Worm (Caenorhabditis elegans) whole organism, mixed stage, embryonic: Measurements from ENCODE around the gene T28H11.8.

Experiments used
- M03D4.4 ChIP-seq: sonication (generic microtip); optimal IDR thresholded peaks from 2 replicates; lab custom pipeline; 2017; ENCODE audit warnings: mild to moderate bottlenecking, missing genetic modification characterization, missing compliant biosample characterization
- bed-3 ChIP-seq: fragments of 200-800 bp; sonication (Bioruptor generic); optimal IDR thresholded peaks from 3 replicates; lab custom pipeline; 2018; ENCODE audit warnings: mild to moderate bottlenecking, missing genetic modification characterization, moderate library complexity, missing compliant biosample characterization
- blmp-1 ChIP-seq: fragments of 150-350 bp; optimal IDR thresholded peaks from 2 replicates; lab custom pipeline; 2014; ENCODE audit warnings: missing biosample characterization, missing genetic modification characterization
- ceh-43 ChIP-seq: fragments of 200-800 bp; sonication (Bioruptor generic); optimal IDR thresholded peaks from 2 replicates; lab custom pipeline; 2018; ENCODE audit warnings: mild to moderate bottlenecking, missing genetic modification characterization, moderate library complexity, missing compliant biosample characterization
- ceh-83 ChIP-seq: fragments of 200-800 bp; sonication (Bioruptor generic); optimal IDR thresholded peaks from 2 replicates; lab custom pipeline; 2018; ENCODE audit warnings: mild to moderate bottlenecking, missing genetic modification characterization, missing compliant biosample characterization
- ces-1 ChIP-seq: fragments of 150-350 bp; optimal IDR thresholded peaks from 2 replicates; lab custom pipeline; 2014; ENCODE audit warnings: missing biosample characterization, missing genetic modification reagents, missing genetic modification characterization
- cnd-1 ChIP-seq: fragments of 200-800 bp; sonication (Bioruptor generic); optimal IDR thresholded peaks from 2 replicates; lab custom pipeline; 2018; ENCODE audit warnings: mild to moderate bottlenecking, missing genetic modification characterization, missing compliant biosample characterization
- drap-1 ChIP-seq: fragments of 200-800 bp; sonication (Bioruptor generic); optimal IDR thresholded peaks from 3 replicates; lab custom pipeline; 2018; ENCODE audit warnings: mild to moderate bottlenecking, missing genetic modification characterization, missing compliant biosample characterization
- elt-1 ChIP-seq: sonication (generic microtip); optimal IDR thresholded peaks from 2 replicates; lab custom pipeline; 2017; ENCODE audit warnings: missing genetic modification characterization, mild to moderate bottlenecking, missing compliant biosample characterization, antibody characterized with exemption, moderate library complexity, borderline replicate concordance; ENCODE audit not compliant: insufficient read depth
- elt-3 ChIP-seq: fragments of 150-350 bp; optimal IDR thresholded peaks from 2 replicates; lab custom pipeline; 2014; ENCODE audit warnings: missing biosample characterization, missing genetic modification characterization
- flh-1 ChIP-seq: fragments of 200-800 bp; sonication (Bioruptor generic); optimal IDR thresholded peaks from 2 replicates; lab custom pipeline; 2018; ENCODE audit warnings: mild to moderate bottlenecking, missing genetic modification characterization, moderate library complexity, missing compliant biosample characterization
- hlh-1 ChIP-seq: fragments of 150-350 bp; optimal IDR thresholded peaks from 2 replicates; lab custom pipeline; 2014; ENCODE audit warnings: missing biosample characterization, missing genetic modification reagents, missing genetic modification characterization
- lin-13 ChIP-seq: fragments of 150-350 bp; optimal IDR thresholded peaks from 2 replicates; lab custom pipeline; 2014; ENCODE audit warnings: missing biosample characterization, missing genetic modification characterization
- lin-32 ChIP-seq: fragments of 200-800 bp; sonication (Bioruptor generic); optimal IDR thresholded peaks from 2 replicates; lab custom pipeline; 2018; ENCODE audit warnings: mild to moderate bottlenecking, missing genetic modification characterization, missing compliant biosample characterization
- lsy-2 ChIP-seq: fragments of 150-350 bp; optimal IDR thresholded peaks from 2 replicates; lab custom pipeline; 2014; ENCODE audit warnings: missing biosample characterization, missing genetic modification characterization
- mab-5 ChIP-seq: fragments of 150-350 bp; optimal IDR thresholded peaks from 2 replicates; lab custom pipeline; 2014; ENCODE audit warnings: missing biosample characterization, missing genetic modification characterization
- mls-2 ChIP-seq: sonication (generic microtip); optimal IDR thresholded peaks from 2 replicates; lab custom pipeline; 2016; ENCODE audit warnings: mild to moderate bottlenecking, missing genetic modification characterization, moderate library complexity, missing compliant biosample characterization
- nhr-12 ChIP-seq: fragments of 150-350 bp; optimal IDR thresholded peaks from 2 replicates; lab custom pipeline; 2014; ENCODE audit warnings: missing biosample characterization, missing genetic modification characterization
- nhr-2 ChIP-seq: fragments of 150-350 bp; optimal IDR thresholded peaks from 2 replicates; lab custom pipeline; 2014; ENCODE audit warnings: missing biosample characterization, missing genetic modification characterization
- nhr-237 ChIP-seq: fragments of 150-350 bp; optimal IDR thresholded peaks from 2 replicates; lab custom pipeline; 2014; ENCODE audit warnings: missing biosample characterization, missing genetic modification characterization
- nhr-28 ChIP-seq: fragments of 150-350 bp; optimal IDR thresholded peaks from 2 replicates; lab custom pipeline; 2014; ENCODE audit warnings: missing biosample characterization, missing genetic modification characterization
- pha-4 ChIP-seq: fragments of 150-350 bp; optimal IDR thresholded peaks from 2 replicates; lab custom pipeline; 2018; ENCODE audit warnings: missing biosample characterization, missing genetic modification reagents, missing genetic modification characterization
- snpc-4 ChIP-seq: fragments of 150-350 bp; optimal IDR thresholded peaks from 2 replicates; lab custom pipeline; 2014; ENCODE audit warnings: missing biosample characterization, missing genetic modification characterization
- sptf-1 ChIP-seq: sonication (generic microtip); optimal IDR thresholded peaks from 2 replicates; lab custom pipeline; 2017; ENCODE audit warnings: mild to moderate bottlenecking, missing genetic modification characterization, moderate library complexity, missing compliant biosample characterization
- tbx-8 ChIP-seq: fragments of 200-800 bp; sonication (Bioruptor generic); optimal IDR thresholded peaks from 2 replicates; lab custom pipeline; 2018; ENCODE audit warnings: mild to moderate bottlenecking, missing genetic modification characterization, moderate library complexity, missing compliant biosample characterization
- unc-120 ChIP-seq: sonication (generic microtip); optimal IDR thresholded peaks from 2 replicates; lab custom pipeline; 2017; ENCODE audit warnings: missing genetic modification characterization, missing compliant biosample characterization; ENCODE audit not compliant: poor library complexity, severe bottlenecking
- unc-39 ChIP-seq: fragments of 150-350 bp; optimal IDR thresholded peaks from 2 replicates; lab custom pipeline; 2014; ENCODE audit warnings: missing biosample characterization, missing genetic modification characterization
- unc-62 ChIP-seq: fragments of 150-350 bp; optimal IDR thresholded peaks from 2 replicates; lab custom pipeline; 2014; ENCODE audit warnings: missing biosample characterization, missing genetic modification reagents, missing genetic modification characterization
- zip-8 ChIP-seq: fragments of 150-350 bp; optimal IDR thresholded peaks from 2 replicates; lab custom pipeline; 2014; ENCODE audit warnings: missing biosample characterization, missing genetic modification characterization
- ztf-11 ChIP-seq: fragments of 150-350 bp; optimal IDR thresholded peaks from 2 replicates; lab custom pipeline; 2014; ENCODE audit warnings: missing biosample characterization, missing genetic modification characterization

T28H11.8 gene

DNA sequence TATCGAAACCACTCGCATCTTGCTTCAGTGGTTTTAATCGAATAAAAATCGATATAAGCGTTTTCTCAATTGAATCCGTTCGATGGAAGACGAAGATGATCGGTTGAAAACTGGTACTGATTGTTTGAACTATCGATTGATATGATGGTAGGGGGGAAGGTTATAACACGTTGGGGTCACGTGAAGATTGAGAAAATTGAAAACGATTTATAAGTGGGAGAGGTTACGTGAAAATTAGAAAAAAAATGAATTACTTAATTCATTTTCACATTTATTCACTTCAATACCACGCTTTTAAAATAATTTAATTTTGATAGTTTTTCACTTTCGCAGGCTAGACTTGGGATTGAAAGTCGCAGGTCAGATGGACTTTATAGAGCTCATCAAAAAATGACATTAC is 40.6 kb upstream of the T28H11.8 start, which contains the start of gene C09B9.7:
Gene C09B9.7 (minus strand): TSS at position 101 of the 400 bp plus-strand sequence.
- TF ChIP-seq bed-3 (GFP tag; lab: Kevin White, UChicago) = no peak
- TF ChIP-seq lin-32 (GFP tag; lab: Kevin White, UChicago) = no peak
- no peak for TF ChIP-seq nhr-2 (tag; lab: Kevin White, UChicago)
- no peak for TF ChIP-seq sptf-1 (tag; lab: Kevin White, UChicago)
- no peak for TF ChIP-seq mab-5 (tag; lab: Kevin White, UChicago)
- TF ChIP-seq ztf-11 (tag; lab: Kevin White, UChicago) = no peak
- TF ChIP-seq zip-8 (tag; lab: Kevin White, UChicago) = no peak
- TF ChIP-seq pha-4 (tag; lab: Kevin White, UChicago) = no peak
- no peak for TF ChIP-seq ceh-83
- no peak for TF ChIP-seq unc-62
- no peak for TF ChIP-seq nhr-28 (tag; lab: Kevin White, UChicago)
- no peak for TF ChIP-seq blmp-1
- no peak for TF ChIP-seq lin-13

DNA sequence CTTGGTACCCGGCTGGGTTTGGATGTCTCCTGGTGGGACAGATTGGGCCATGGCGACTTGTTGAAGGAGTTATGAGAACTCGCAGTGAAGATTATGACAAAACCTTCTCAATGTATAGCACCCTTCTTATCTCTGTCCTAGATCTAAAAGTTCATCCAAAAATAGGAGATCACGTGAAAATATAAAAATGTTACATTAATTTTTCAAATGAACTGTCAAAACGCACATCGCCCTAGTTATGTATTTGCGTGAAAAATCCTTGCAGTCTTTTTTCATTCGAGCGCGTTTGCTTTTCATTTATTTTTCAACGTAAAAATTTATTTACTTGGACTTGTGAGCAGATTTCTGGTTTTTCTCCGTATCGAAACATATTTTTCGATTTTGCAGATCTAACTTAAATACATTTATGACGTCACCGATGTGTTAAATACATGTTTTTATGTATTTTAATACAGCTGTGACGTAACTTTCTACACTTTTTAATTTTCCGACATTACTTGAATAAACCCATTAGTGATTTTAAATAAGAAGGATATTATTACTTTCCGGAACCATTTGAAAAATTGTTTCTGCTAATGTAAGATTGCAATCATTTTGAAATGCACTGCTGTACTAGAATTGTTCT is 35.6 kb upstream of the T28H11.8 start, which contains the start of gene msp-55:
Gene msp-55 (minus strand): TSS at position 51 of the 625 bp plus-strand sequence.
- no peak for TF ChIP-seq unc-120
- no peak for TF ChIP-seq ces-1 (GFP tag; lab: Kevin White, UChicago)
- TF ChIP-seq zip-8 (tag; lab: Kevin White, UChicago) = peak; percentile 97

- TF ChIP-seq ztf-11 (tag; lab: Kevin White, UChicago) (no peak), M03D4.4 (tag; lab: Kevin White, UChicago) (no peak)
- TF ChIP-seq, all 35 proteins: peak for 0
Observed at ce11 chrIV:5054297-5054696, 33.9 kb upstream of the T28H11.8 start.

- no peak for TF ChIP-seq nhr-28 (tag; lab: Kevin White, UChicago)
- no peak for TF ChIP-seq mab-5 (tag; lab: Kevin White, UChicago)
Observed at ce11 chrIV:5045389-5045788, 25.0 kb upstream of the T28H11.8 start, which contains the start of gene hot-9. Gene hot-9 (minus strand): TSS chrIV:5045489.

DNA sequence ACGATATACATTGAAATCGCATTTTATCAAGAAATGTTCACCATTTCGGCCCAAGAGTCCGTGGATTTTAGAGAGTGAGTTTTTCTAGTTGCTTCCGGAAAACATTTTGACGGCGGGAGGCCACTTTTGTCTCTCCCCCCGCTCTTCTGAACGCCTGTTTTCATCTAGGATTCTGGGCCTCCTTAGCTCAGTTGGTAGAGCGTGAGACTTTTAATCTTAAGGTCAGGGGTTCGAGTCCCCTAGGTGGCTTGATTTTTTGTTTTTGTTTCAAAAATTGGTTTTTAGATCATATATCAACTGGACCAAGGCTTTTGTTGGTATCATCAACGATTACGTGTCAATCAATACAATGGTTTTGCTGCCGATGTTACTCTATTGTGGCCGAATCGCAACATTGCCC is 18.3 kb upstream of the T28H11.8 start:
- TF ChIP-seq ceh-83 (peak; percentile 79), snpc-4 (tag; lab: Kevin White, UChicago) (no peak)
- TF ChIP-seq, all 35 proteins: peak for 1

ce11 chrIV:5037489-5037888 is 17.1 kb upstream of the T28H11.8 start, which contains the start of gene C09B9.1:
Gene C09B9.1 (plus strand): TSS chrIV:5037789.
- TF ChIP-seq unc-39 (tag; lab: Kevin White, UChicago) (no peak), tbx-8 (GFP tag; lab: Kevin White, UChicago) (no peak), snpc-4 (tag; lab: Kevin White, UChicago) (no peak), nhr-28 (tag; lab: Kevin White, UChicago) (no peak), unc-120 (no peak), nhr-237 (tag; lab: Kevin White, UChicago) (no peak), mab-5 (tag; lab: Kevin White, UChicago) (no peak), nhr-12 (tag; lab: Kevin White, UChicago) (no peak), flh-1 (no peak), lin-32 (GFP tag; lab: Kevin White, UChicago) (no peak), elt-1 (tag; lab: Kevin White, UChicago) (no peak), cnd-1 (tag; lab: Kevin White, UChicago) (no peak)

ce11 chrIV:5033276-5033675 is 12.8 kb upstream of the T28H11.8 start, which contains the start of gene C09B9.4:
Gene C09B9.4 (minus strand): TSS chrIV:5033376.
- no peak for TF ChIP-seq lsy-2 (tag; lab: Kevin White, UChicago)
- no peak for TF ChIP-seq drap-1
- TF ChIP-seq ztf-11 (tag; lab: Kevin White, UChicago) = no peak
- TF ChIP-seq nhr-28 (tag; lab: Kevin White, UChicago) = no peak
- no peak for TF ChIP-seq mls-2 (tag; lab: Kevin White, UChicago)
- TF ChIP-seq ces-1 (GFP tag; lab: Kevin White, UChicago) = no peak
- TF ChIP-seq hlh-1 = no peak
- TF ChIP-seq elt-3 (tag; lab: Kevin White, UChicago) = no peak
- TF ChIP-seq ceh-43 (GFP tag; lab: Kevin White, UChicago) = no peak
